Fruit fly (Drosophila melanogaster): ENCODE results near the gene Tk.

The Tk gene

dm6 chr3R:11962739-11963214 is 42.5 kb downstream of the Tk start, which contains the start of the genes CG3281 and aurA (continued):
- no peak for TF ChIP-seq otp (GFP tag; IDR thresholded peaks at IDR 0.05)
- peak; percentile 20 for TF ChIP-seq CG10565 (GFP tag; optimal IDR thresholded peaks at IDR 0.05)
- peak; percentile 100 for TF ChIP-seq BEAF-32 (GFP tag; optimal IDR thresholded peaks at IDR 0.05)
- peak; percentile 76 for TF ChIP-seq slou (GFP tag; optimal IDR thresholded peaks at IDR 0.05)
- no peak for TF ChIP-seq CG15073 (GFP tag; optimal IDR thresholded peaks at IDR 0.05)
- TF ChIP-seq da (GFP tag; optimal IDR thresholded peaks at IDR 0.05): no peak
- peak; percentile 78 for TF ChIP-seq Hr3 (GFP tag; optimal IDR thresholded peaks at IDR 0.05)
- no peak for TF ChIP-seq ftz-f1 (GFP tag; optimal IDR thresholded peaks at IDR 0.05)
- TF ChIP-seq CG12071 (GFP tag; optimal IDR thresholded peaks at IDR 0.05): no peak
- TF ChIP-seq CG7271 (tag; optimal IDR thresholded peaks at IDR 0.05): peak; percentile 49
- no peak for TF ChIP-seq en (GFP tag; optimal IDR thresholded peaks at IDR 0.05)
- peak; percentile 72 for TF ChIP-seq CG32532 (GFP tag; IDR thresholded peaks at IDR 0.05)
- TF ChIP-seq CG8924 (tag; optimal IDR thresholded peaks at IDR 0.05): peak; percentile 71
- TF ChIP-seq CG43689 (GFP tag; IDR thresholded peaks at IDR 0.05): no peak
- peak; percentile 48 for TF ChIP-seq CG13894 (tag; optimal IDR thresholded peaks at IDR 0.05)
- TF ChIP-seq CG12236 (GFP tag; optimal IDR thresholded peaks at IDR 0.05): peak; percentile 20
- peak; percentile 97 for TF ChIP-seq amos (GFP tag; IDR thresholded peaks at IDR 0.05; ENCODE audit: partially characterized antibody)
- TF ChIP-seq dmrt99B (tag; optimal IDR thresholded peaks at IDR 0.05): no peak
- TF ChIP-seq CG18764 (GFP tag; optimal IDR thresholded peaks at IDR 0.05): peak; percentile 64
- TF ChIP-seq CG18619 (GFP tag; optimal IDR thresholded peaks at IDR 0.05): peak; percentile 36
- TF ChIP-seq bab2 (GFP tag; optimal IDR thresholded peaks at IDR 0.05): peak; percentile 81
- TF ChIP-seq kni (GFP tag; optimal IDR thresholded peaks at IDR 0.05): peak; percentile 65
- TF ChIP-seq lilli (GFP tag; optimal IDR thresholded peaks at IDR 0.05): peak; percentile 79
- peak; percentile 88 for TF ChIP-seq CoRest (tag; optimal IDR thresholded peaks at IDR 0.05)
- no peak for TF ChIP-seq CG14965 (GFP tag; optimal IDR thresholded peaks at IDR 0.05; ENCODE audit: borderline replicate concordance)
- TF ChIP-seq maf-S (GFP tag; optimal IDR thresholded peaks at IDR 0.05): peak; percentile 71
- peak; percentile 57 for TF ChIP-seq CG10979 (tag; optimal IDR thresholded peaks at IDR 0.05)
- TF ChIP-seq CG15011 (GFP tag; optimal IDR thresholded peaks at IDR 0.05): no peak
- TF ChIP-seq CG6813 (GFP tag; optimal IDR thresholded peaks at IDR 0.05): no peak
- peak; percentile 83; the same call in 2 of the 3 replicates for TF ChIP-seq mld (GFP tag; IDR thresholded peaks at IDR 0.05; ENCODE audit: partially characterized antibody)
- TF ChIP-seq schlank (tag; optimal IDR thresholded peaks at IDR 0.05): peak; percentile 27
- peak; percentile 36 for TF ChIP-seq Mes4 (GFP tag; optimal IDR thresholded peaks at IDR 0.05)
- peak; percentile 73 for TF ChIP-seq emc (GFP tag; optimal IDR thresholded peaks at IDR 0.05)
- no peak for TF ChIP-seq cg (GFP tag; optimal IDR thresholded peaks at IDR 0.05)
- TF ChIP-seq Xrp1 (GFP tag; IDR thresholded peaks at IDR 0.05): peak; percentile 51; the same call in 1 of the 2 replicates
- no peak for TF ChIP-seq CG1832 (GFP tag; optimal IDR thresholded peaks at IDR 0.05)
- TF ChIP-seq CG10274 (GFP tag; optimal IDR thresholded peaks at IDR 0.05): no peak
- TF ChIP-seq gsb-n (tag; optimal IDR thresholded peaks at IDR 0.05): peak; percentile 67
- TF ChIP-seq zen2 (GFP tag; IDR thresholded peaks at IDR 0.05; ENCODE audit: partially characterized antibody): peak; percentile 84
- peak; percentile 48 for TF ChIP-seq CG10462 (GFP tag; optimal IDR thresholded peaks at IDR 0.05)
- peak; percentile 38 for TF ChIP-seq CG8089 (GFP tag; optimal IDR thresholded peaks at IDR 0.05)
- TF ChIP-seq CG11696 (GFP tag; IDR thresholded peaks at IDR 0.05): no peak
- TF ChIP-seq CG3163 (GFP tag; optimal IDR thresholded peaks at IDR 0.05): peak; percentile 48
- TF ChIP-seq CG42726 (GFP tag; IDR thresholded peaks at IDR 0.05; ENCODE audit: partially characterized antibody): peak; percentile 84
- TF ChIP-seq Antp (GFP tag; optimal IDR thresholded peaks at IDR 0.05): peak; percentile 72
- peak; percentile 71 for TF ChIP-seq CG4617 (GFP tag; optimal IDR thresholded peaks at IDR 0.05; ENCODE audit: borderline replicate concordance)
- TF ChIP-seq HLH54F (GFP tag; optimal IDR thresholded peaks at IDR 0.05): peak; percentile 80
- no peak for TF ChIP-seq CG17912 (GFP tag; optimal IDR thresholded peaks at IDR 0.05)
- TF ChIP-seq CG30020 (tag; optimal IDR thresholded peaks at IDR 0.05): peak; percentile 76
- no peak for TF ChIP-seq dan (GFP tag; IDR thresholded peaks at IDR 0.05)
